Worm (Caenorhabditis elegans) whole organism, early embryonic: ENCODE measurements around the gene gpx-3.

Experiments used
- B0310.2 ChIP-seq: sonication (generic microtip); optimal IDR thresholded peaks from 2 replicates; lab custom pipeline; 2016; ENCODE audit warnings: mild to moderate bottlenecking, missing genetic modification characterization, missing compliant biosample characterization
- F13C5.2 ChIP-seq: sonication (generic microtip); optimal IDR thresholded peaks from 2 replicates; lab custom pipeline; 2017; ENCODE audit warnings: mild to moderate bottlenecking, missing genetic modification characterization, inconsistent platforms, missing compliant biosample characterization
- aly-1 ChIP-seq: sonication (generic microtip); optimal IDR thresholded peaks from 2 replicates; lab custom pipeline; 2016; ENCODE audit warnings: missing genetic modification characterization, missing compliant biosample characterization
- ama-1 ChIP-seq: fragments of 150-350 bp; optimal IDR thresholded peaks from 2 replicates; lab custom pipeline; 2014
- ceh-13 ChIP-seq: fragments of 200-800 bp; sonication (Bioruptor generic); optimal IDR thresholded peaks from 2 replicates; lab custom pipeline; 2018; ENCODE audit warnings: mild to moderate bottlenecking, missing genetic modification characterization, missing compliant biosample characterization
- ceh-36 ChIP-seq: sonication (generic microtip); optimal IDR thresholded peaks from 2 replicates; lab custom pipeline; 2016; ENCODE audit warnings: missing genetic modification characterization, inconsistent platforms, missing compliant biosample characterization
- ets-7 ChIP-seq: sonication (generic microtip); optimal IDR thresholded peaks from 2 replicates; lab custom pipeline; 2016; ENCODE audit warnings: missing genotype, missing genetic modification characterization, missing compliant biosample characterization
- flt-1 ChIP-seq: fragments of 200-800 bp; sonication (Bioruptor generic); IDR thresholded peaks from 2 replicates; pipeline ENCODE4 v1.3.6; 2022; ENCODE audit warnings: missing genetic modification characterization, missing compliant biosample characterization
- hmbx-1 ChIP-seq: sonication (generic microtip); optimal IDR thresholded peaks from 2 replicates; lab custom pipeline; 2016; ENCODE audit warnings: mild to moderate bottlenecking, missing genetic modification characterization, missing compliant biosample characterization
- hnd-1 ChIP-seq: sonication (generic microtip); optimal IDR thresholded peaks from 2 replicates; lab custom pipeline; 2016; ENCODE audit warnings: missing genetic modification characterization, missing compliant biosample characterization
- pes-1 ChIP-seq: fragments of 200-800 bp; sonication (Bioruptor generic); IDR thresholded peaks from 2 replicates; pipeline ENCODE4 v1.3.6; 2022; ENCODE audit warnings: missing genetic modification reagents, missing genetic modification characterization, missing compliant biosample characterization
- sea-1 ChIP-seq: fragments of 200-800 bp; sonication (Bioruptor generic); conservative IDR thresholded peaks from 2 replicates; pipeline ENCODE4 v1.3.6; 2022; ENCODE audit warnings: missing genetic modification characterization, missing compliant biosample characterization
- tbx-37 ChIP-seq: fragments of 200-800 bp; sonication (Bioruptor generic); conservative IDR thresholded peaks from 2 replicates; pipeline ENCODE4 v1.3.6; 2022; ENCODE audit warnings: missing genetic modification reagents, missing genetic modification characterization, missing compliant biosample characterization
- tra-4 ChIP-seq: sonication (generic microtip); optimal IDR thresholded peaks from 2 replicates; lab custom pipeline; 2017; ENCODE audit warnings: missing genetic modification characterization, missing compliant biosample characterization

ce11 chrX:9540464-9540863 lies 47.3 kb upstream of the gpx-3 start:
- no peak for TF ChIP-seq ets-7
- no peak for TF ChIP-seq ama-1
- no peak for TF ChIP-seq sea-1 (GFP tag; lab: Robert Waterston, UW)
- TF ChIP-seq pes-1 = no peak
- no peak for TF ChIP-seq tra-4
- TF ChIP-seq ceh-36 (tag; lab: Kevin White, UChicago) = no peak
- no peak for TF ChIP-seq hnd-1 (tag; lab: Kevin White, UChicago)
- no peak for TF ChIP-seq ceh-13 (GFP tag; lab: Kevin White, UChicago)
- no peak for TF ChIP-seq F13C5.2 (tag; lab: Kevin White, UChicago)
- TF ChIP-seq hmbx-1 = no peak
- no peak for TF ChIP-seq flt-1
- no peak for TF ChIP-seq aly-1
- no peak for TF ChIP-seq B0310.2 (tag; lab: Kevin White, UChicago)
- TF ChIP-seq tbx-37 = no peak
